Worm (Caenorhabditis elegans): Measurements from ENCODE around the gene W07G4.5.

DNA sequence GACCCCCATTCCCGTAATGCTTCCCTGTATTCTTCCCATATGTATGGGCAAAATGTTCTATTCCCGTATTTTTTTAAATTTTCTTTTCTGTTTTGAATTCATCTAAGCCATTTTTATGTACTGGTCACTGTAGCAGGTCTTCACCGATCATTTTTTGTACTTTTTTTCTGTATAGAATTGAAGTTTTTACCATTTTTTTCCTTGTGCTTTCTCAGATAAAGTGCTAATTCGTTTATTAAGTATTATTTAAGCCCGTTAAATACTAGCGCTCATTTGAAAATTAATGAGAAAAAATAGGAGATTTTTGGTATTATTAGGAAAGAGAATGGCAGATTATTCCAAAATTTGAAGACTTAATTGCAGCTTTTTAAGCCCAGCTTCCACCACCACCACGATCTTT is 41.0 kb upstream of the W07G4.5 start:
- TF ChIP-seq zag-1 (tag; optimal IDR thresholded peaks at IDR 0.05) (no peak), snpc-4 (tag; optimal IDR thresholded peaks at IDR 0.05) (no peak), sma-3 (GFP tag; optimal IDR thresholded peaks at IDR 0.05) (no peak), unc-62 (GFP tag; optimal IDR thresholded peaks at IDR 0.05) (no peak), blmp-1 (tag; optimal IDR thresholded peaks at IDR 0.05; ENCODE audit: insufficient read depth) (no peak), mdl-1 (tag; optimal IDR thresholded peaks at IDR 0.05) (no peak), unc-55 (GFP tag; optimal IDR thresholded peaks at IDR 0.05) (no peak), nhr-237 (tag; optimal IDR thresholded peaks at IDR 0.05) (no peak)

Measured in whole organism, L2 larva.